Fruit fly (Drosophila melanogaster): ENCODE measurements around the gene mthl10.

DNA sequence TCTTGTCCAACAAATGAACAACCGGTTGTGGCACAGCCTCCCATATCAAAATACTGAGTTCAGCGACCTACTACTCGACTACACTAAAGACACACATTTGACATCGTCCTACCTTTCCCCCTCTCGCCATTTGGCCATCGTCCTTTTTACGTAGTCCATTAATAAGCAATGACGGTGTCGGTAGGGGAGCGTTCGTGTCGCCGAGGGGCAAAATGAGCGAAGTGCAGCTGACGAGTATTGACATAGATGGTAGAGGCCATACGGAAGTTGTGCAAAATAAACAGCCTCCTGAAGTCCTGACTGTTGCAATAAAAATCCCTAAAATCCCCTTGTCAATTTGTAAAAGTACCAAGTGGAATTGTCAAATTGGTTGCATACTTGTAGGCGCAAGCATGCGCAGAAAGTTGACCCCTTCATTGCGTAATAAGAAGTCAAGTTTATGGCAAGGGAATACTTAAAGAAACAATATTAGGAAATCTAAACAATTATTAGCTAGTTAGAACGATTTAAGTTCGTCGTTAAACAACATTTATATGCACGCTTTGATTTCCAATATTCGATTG lies 51.1 kb downstream of the mthl10 start:
- no peak for TF ChIP-seq CG10631 (GFP tag; optimal IDR thresholded peaks at IDR 0.05)
- no peak for TF ChIP-seq CG9139 (GFP tag; optimal IDR thresholded peaks at IDR 0.05)
- TF ChIP-seq Hr38 (GFP tag; optimal IDR thresholded peaks at IDR 0.05) = no peak
- no peak for TF ChIP-seq CG6854 (GFP tag; optimal IDR thresholded peaks at IDR 0.05)
- TF ChIP-seq fd85E (GFP tag; optimal IDR thresholded peaks at IDR 0.05) = no peak
- TF ChIP-seq Lpt (GFP tag; optimal IDR thresholded peaks at IDR 0.05) = no peak
- TF ChIP-seq Smox (GFP tag; optimal IDR thresholded peaks at IDR 0.05) = no peak
- no peak for TF ChIP-seq topi (GFP tag; optimal IDR thresholded peaks at IDR 0.05)
- TF ChIP-seq Eip75B (GFP tag; optimal IDR thresholded peaks at IDR 0.05) = no peak
- TF ChIP-seq CG6276 (GFP tag; optimal IDR thresholded peaks at IDR 0.05) = no peak
- TF ChIP-seq achi (GFP tag; optimal IDR thresholded peaks at IDR 0.05) = no peak
